Worm (Caenorhabditis elegans): Measurements from ENCODE around the gene abcf-2.

ce11 chrIII:13502513-13502912, 40.5 kb upstream of the abcf-2 start, which contains the start of gene T28A8.8:
- TF ChIP-seq nhr-232 (tag; optimal IDR thresholded peaks at IDR 0.05) (no peak), F13H6.1 (tag; optimal IDR thresholded peaks at IDR 0.05) (no peak), tbx-2 (tag; optimal IDR thresholded peaks at IDR 0.05) (no peak), T23F11.4 (GFP tag; optimal IDR thresholded peaks at IDR 0.05) (no peak), odd-2 (tag; optimal IDR thresholded peaks at IDR 0.05) (no peak), pros-1 (tag; optimal IDR thresholded peaks at IDR 0.05) (no peak), unc-86 (tag; optimal IDR thresholded peaks at IDR 0.05) (no peak), ama-1 (optimal IDR thresholded peaks at IDR 0.05) (no peak), elt-2 (tag; optimal IDR thresholded peaks at IDR 0.05) (no peak), ceh-45 (GFP tag; IDR thresholded peaks at IDR 0.05) (no peak)
